Worm (Caenorhabditis elegans) whole organism, young adult: ENCODE measurements around the gene F07F6.7.

Source experiments
- F33H1.4 ChIP-seq: fragments of 200-800 bp; sonication (Bioruptor generic); IDR thresholded peaks from 2 replicates; pipeline ENCODE4 v1.3.6; 2022; ENCODE audit warnings: missing genetic modification reagents, missing genetic modification characterization, missing compliant biosample characterization
- athp-1 ChIP-seq: sonication (generic microtip); optimal IDR thresholded peaks from 2 replicates; lab custom pipeline; 2017; ENCODE audit warnings: mild to moderate bottlenecking, missing genetic modification characterization, missing compliant biosample characterization
- ceh-100 ChIP-seq: fragments of 200-800 bp; sonication (Bioruptor generic); IDR thresholded peaks from 2 replicates; pipeline ENCODE4 v1.3.6; 2022; ENCODE audit warnings: missing genetic modification reagents, missing genetic modification characterization, missing compliant biosample characterization
- pha-4 ChIP-seq: fragments of 150-350 bp; sonication (generic microtip); optimal IDR thresholded peaks from 2 replicates; lab custom pipeline; 2014; ENCODE audit warnings: missing biosample characterization, missing genetic modification reagents, missing genetic modification characterization

ce11 chrII:5418929-5419328 is 4.7 kb downstream of the F07F6.7 start, which contains the start of gene EEED8.15:
- no peak for TF ChIP-seq ceh-100 (GFP tag; lab: Robert Waterston, UW)
- TF ChIP-seq pha-4 (tag; lab: Kevin White, UChicago) = no peak
- TF ChIP-seq F33H1.4 (GFP tag; lab: Robert Waterston, UW) = no peak
- no peak for TF ChIP-seq athp-1 (tag; lab: Kevin White, UChicago)
